Fruit fly (Drosophila melanogaster): ENCODE results near the gene CG33339.
A peak's percentile ranks its signal among the peaks of the same experiment; 100 is the strongest.

Gene CG33339

DNA sequence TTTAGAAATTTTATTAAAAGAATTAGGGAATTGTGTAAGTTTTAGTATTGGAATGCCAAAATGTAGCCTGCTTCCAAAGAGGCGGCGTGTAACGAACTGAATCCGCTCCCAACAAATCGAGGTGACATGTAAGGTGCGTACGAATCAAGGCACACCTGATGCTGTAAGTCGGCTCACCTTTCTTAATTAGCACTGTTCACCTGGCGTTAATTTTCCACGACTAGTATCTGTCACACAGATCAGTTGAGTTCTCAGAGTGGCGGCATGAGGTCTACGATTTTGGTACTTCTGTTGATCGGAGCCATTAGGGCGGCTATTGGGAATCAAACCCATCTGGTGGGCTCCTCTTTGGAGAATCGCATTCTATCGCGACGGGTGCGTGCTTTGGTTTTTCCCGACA is at the start of gene CG33339, which contains the start of gene CG5762:
TSS of gene CG33339 (plus strand) at position 265 of the 400 bp plus-strand sequence.
TSS of gene CG5762 (minus strand) at position 101 of the 400 bp plus-strand sequence.
- TF ChIP-seq CG8478 (optimal IDR thresholded peaks at IDR 0.05): no peak
- TF ChIP-seq CTCF (optimal IDR thresholded peaks at IDR 0.05): no peak

DNA sequence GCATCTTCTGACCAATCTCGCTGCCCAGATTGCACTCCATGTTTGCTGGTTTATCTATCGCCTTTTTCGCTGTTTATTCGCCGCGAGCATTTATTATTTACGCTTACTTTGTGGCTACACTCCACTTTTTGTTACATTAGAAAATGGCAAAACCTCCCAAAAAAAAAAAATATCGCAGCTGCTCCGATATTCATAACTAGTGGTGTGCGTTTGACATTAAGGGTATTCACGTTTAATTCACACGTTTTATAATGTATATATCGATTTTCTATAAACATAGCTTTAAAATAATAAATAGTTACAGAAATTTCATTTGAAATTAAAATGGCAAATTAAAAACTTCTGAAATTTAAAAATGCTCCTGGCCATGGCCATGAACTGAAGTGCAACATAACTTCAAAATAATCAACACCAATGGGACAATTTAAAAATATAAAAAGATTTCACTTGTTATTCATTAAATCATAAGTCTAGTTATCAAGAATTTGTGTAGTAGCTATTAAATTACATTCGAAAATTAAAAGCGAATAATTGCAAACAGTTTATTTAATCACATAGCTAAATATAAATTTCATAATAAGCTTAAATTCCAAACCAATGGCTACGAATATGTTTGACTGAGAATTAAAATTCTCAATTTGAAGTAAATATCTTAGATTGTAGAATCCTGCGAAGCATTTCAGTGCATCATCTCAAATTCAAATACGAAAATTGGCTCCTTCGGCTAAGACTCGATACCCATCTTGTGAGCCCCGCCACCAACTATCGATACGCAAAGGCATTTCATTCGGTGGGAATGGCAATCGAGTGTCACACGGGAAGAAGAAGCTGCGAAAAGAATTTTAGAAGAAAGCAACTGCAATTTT is 43.2 kb upstream of the CG33339 start, which contains the start of the genes Nab2 and BRWD3:
TSS of gene Nab2 (minus strand) at position 203 of the 866 bp plus-strand sequence.
TSS of gene BRWD3 (plus strand) at position 784 of the 866 bp plus-strand sequence.
- TF ChIP-seq CTCF (optimal IDR thresholded peaks at IDR 0.05) (no peak), CG8478 (optimal IDR thresholded peaks at IDR 0.05) (no peak)

DNA sequence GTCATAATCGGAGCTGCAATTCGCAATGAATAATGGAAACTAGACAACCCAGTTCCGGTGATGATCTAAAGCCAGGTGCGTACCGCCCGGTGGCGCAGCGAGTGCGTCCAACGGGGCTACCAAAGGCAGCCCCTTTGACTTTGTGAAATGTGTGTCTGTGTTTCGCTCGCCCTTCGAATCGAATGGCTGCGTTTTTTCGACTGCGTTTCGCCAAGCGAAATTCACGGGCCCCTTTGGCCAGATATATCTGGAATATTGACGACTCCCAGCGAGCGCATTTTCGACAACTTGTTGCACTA is 42.6 kb upstream of the CG33339 start:
- TF ChIP-seq CTCF (optimal IDR thresholded peaks at IDR 0.05) (no peak), CG8478 (optimal IDR thresholded peaks at IDR 0.05) (no peak)

DNA sequence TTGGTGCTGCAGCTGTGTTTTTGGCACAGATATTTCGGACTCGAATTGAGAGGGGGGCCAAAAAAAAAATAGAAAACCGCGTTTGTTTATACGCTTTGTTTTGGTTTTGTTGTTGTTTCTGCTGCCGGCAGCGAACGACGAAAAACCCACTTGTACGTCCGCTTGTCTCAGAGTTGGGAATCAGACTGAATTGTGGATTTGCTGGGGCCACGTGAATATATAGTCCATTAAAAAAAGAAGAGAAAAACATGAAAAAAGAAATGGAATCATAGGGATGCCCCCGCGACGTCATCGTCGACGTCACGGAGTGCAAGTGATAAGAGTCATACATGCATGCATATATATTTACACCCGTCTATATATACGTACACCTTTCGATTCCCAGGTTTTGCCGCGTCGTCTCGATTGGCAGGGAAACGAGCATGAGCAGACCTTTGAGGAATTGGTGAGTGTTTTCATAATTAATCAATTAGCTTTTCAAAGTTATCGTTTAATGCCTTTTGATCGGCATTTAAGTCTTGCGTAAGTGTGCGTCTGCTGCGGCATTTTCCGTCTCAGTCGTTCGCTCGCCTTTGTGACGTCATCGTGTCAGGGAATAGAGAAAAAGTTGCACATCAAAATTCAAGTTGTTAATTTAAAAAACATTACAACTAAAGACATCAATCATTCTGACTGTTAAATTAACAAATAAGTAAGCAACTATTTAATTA is 41.9 kb upstream of the CG33339 start:
- TF ChIP-seq CTCF (optimal IDR thresholded peaks at IDR 0.05) (no peak), CG8478 (optimal IDR thresholded peaks at IDR 0.05) (no peak)

DNA sequence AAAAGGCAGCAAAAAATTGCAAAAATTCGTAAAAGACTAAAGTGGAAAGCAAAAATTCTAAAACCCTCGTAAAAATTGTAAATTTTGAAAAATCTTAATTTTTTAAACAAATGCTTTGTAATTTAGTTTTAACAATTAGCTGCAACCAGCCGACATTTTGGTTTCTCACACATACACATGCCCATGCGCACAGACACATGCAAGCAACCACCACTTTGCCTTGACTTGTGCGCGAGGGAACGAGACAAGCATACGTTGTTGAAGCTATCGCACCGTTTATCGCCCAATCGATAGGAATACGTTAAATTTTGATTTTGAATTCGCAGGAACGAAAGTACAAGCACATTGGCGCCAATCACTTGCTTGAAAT is 41.3 kb upstream of the CG33339 start:
- TF ChIP-seq CTCF (optimal IDR thresholded peaks at IDR 0.05): no peak
- TF ChIP-seq CG8478 (optimal IDR thresholded peaks at IDR 0.05): no peak

DNA sequence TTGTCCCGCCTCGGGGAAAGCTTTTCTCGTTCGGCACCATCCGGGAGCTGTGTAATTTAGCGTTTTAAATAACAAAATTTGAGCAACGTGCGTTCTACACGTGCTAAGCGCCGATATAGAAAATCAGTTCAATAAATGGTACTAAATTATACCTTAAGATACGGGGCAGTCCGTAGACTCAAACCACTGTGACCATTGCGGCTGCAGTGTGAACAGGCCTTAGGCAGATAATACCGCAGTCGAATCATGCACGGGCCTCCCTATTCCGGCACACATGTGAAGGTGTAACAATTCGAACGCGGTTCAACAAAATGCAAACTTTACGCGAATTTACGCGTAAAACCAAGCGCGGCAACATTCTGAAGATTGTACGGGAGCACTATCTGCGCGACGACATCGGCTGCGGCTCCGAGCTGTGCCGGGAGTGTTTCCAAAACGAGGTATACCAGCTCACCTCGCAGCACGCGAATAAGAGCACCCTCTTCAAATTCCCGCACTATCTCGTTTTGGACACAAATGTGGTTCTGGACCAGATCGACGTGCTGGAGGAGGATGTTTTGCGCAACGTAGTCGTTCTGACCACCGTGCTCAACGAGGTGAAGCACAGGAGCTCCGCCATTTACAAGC is 28.4 kb upstream of the CG33339 start, which contains the start of the genes Rrp5 and Dis3:
TSS of gene Rrp5 (minus strand) at position 135 of the 627 bp plus-strand sequence.
TSS of gene Dis3 (plus strand) at position 252 of the 627 bp plus-strand sequence.
- TF ChIP-seq CG8478 (optimal IDR thresholded peaks at IDR 0.05) (no peak), CTCF (optimal IDR thresholded peaks at IDR 0.05) (peak; percentile 57 to 66)

DNA sequence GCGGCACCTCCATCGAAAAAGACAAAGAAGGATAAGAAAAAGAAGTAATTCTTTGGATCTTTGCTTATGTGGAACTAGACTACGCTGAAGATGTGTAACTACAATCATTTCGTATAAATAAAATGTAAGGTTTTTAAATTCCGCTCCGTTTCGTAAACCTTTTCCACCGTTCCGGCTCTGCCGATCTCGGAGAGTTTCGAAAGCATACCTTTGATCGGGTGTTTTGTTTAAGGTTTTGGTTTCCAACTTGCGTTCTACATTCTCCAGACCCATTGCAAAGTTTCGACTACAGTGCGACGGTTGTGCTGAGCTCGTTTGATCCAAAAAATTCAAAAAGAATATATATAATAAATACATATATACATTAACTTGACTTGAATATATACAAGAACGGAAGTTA is 25.0 kb upstream of the CG33339 start, which contains the start of gene CG6432:
TSS of gene CG6432 (plus strand) at position 301 of the 400 bp plus-strand sequence.
- TF ChIP-seq CTCF (optimal IDR thresholded peaks at IDR 0.05): no peak
- TF ChIP-seq CG8478 (optimal IDR thresholded peaks at IDR 0.05): no peak

DNA sequence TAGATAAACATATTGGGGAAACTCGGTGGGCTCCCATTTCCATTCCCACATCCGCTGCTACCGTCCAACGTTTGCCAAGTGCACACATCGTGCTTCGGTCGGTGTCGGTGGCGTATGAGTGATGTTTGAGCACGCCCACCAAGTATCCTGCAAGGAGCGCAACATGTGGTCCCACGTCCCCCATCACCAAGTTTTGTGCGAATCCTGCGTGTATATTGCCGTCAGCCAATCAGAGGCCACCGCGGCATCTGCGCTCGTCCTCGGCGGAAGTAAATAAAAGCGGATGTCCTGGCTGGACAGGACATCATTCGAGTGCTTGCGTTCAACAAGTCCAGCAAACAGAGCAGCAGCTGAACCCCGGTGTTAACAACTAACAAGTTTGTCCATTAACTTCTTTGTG is 20.4 kb upstream of the CG33339 start, which contains the start of gene Ms:
TSS of gene Ms (plus strand) at position 301 of the 400 bp plus-strand sequence.
- TF ChIP-seq CTCF (optimal IDR thresholded peaks at IDR 0.05) (no peak), CG8478 (optimal IDR thresholded peaks at IDR 0.05) (no peak)

DNA sequence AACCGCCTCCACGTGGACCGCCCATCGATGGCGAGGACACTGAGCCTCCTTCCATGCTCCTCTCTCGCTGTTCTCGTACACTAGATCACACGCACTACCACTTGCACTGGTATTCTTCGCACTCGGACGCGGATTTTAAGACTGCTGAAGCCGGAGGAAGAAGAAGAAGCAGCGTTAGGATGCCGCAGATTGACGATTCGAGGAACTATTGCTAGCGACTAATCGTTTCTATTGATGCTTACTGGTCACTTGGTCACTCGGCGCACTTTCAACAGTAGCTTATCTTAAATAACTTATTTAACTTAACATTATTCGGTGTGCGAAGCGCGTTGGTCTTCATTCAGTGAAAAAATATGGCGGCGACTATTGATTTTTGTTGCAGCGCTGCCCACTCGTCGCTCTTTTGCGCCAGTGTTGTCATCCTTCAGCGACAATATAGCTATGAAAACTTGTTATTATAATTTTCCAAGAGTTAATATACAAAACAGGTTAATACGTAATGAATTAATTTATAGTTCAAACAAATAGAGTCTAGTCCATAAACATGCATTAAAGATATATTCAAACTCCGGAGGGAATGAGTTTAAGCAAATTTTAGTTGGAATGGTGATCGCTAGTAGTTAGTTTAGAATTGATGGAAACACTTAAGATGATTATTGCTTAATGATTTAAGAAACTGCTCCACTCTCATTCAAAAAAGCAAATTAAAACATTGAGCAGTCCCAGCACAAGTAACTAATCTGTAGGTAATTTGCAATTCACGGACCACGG is 13.0 kb upstream of the CG33339 start, which contains the start of the genes CG5746 and CG6454:
TSS of gene CG5746 (minus strand) at position 372 of the 771 bp plus-strand sequence.
TSS of gene CG6454 (plus strand) at position 763 of the 771 bp plus-strand sequence.
- TF ChIP-seq CTCF (optimal IDR thresholded peaks at IDR 0.05): no peak
- TF ChIP-seq CG8478 (optimal IDR thresholded peaks at IDR 0.05): no peak

DNA sequence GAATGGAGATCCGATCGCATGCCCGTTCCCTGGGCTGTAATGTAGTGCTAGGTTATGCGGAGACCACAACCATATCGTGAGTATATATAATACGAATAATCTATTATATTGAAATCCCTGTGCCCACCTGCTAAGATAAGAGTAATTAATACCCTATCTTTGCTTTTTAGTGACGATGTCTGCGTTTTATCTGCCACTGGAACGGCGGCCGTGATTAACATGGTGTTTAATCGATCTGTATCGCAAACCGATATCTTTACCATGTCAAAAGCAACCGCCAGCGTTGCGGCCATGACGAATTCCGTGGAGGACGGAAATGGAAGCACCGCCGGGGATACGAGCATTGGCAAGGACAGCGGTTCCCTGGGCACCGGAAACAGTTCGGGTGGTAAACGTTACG is 8.2 kb upstream of the CG33339 start:
- TF ChIP-seq CG8478 (optimal IDR thresholded peaks at IDR 0.05): no peak
- no peak for TF ChIP-seq CTCF (optimal IDR thresholded peaks at IDR 0.05)

DNA sequence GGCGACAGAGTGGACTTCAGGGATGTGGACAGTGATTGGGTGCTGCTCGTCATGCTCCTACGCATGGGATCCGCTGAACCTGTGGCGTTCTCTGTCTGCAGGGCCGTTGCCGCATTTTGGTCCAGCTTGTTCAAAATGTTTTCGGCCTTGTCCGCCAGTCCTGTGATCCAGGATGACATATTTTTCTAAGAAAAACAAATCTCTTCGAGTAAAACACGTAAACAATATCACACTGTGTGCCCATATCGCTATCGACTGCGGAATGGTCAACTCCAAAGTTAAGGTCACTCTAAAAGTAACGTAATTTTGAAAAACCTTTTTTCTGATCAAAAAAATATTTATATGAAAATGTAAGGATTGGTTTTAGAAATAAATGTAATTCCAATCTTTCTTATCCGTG is 3.9 kb upstream of the CG33339 start, which contains the start of gene Golgin84:
TSS of gene Golgin84 (minus strand) at position 241 of the 400 bp plus-strand sequence.
- TF ChIP-seq CTCF (optimal IDR thresholded peaks at IDR 0.05) (no peak), CG8478 (optimal IDR thresholded peaks at IDR 0.05) (no peak)

DNA sequence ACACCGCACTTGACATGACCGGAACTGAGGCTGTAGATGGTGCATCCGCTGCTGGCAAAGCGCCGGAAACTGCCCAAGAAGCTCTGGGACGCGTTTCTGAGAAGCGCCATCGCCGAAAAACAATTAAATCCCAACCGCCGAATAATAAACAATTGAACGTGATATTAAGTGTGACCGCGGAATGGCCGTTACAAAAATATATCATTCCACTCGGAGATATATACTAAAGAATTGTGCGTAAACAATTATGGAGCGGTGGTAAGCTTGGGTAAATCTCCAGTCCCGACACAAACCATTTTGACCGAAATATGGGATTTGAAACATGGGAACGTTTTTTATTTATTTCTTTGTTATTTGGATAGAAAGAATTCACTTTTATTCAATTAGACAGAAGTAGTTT is 1.7 kb upstream of the CG33339 start, which contains the start of gene CG18528:
TSS of gene CG18528 (minus strand) at position 188 of the 400 bp plus-strand sequence.
- peak; percentile 16 to 64 for TF ChIP-seq CTCF (optimal IDR thresholded peaks at IDR 0.05)
- TF ChIP-seq CG8478 (optimal IDR thresholded peaks at IDR 0.05): no peak

DNA sequence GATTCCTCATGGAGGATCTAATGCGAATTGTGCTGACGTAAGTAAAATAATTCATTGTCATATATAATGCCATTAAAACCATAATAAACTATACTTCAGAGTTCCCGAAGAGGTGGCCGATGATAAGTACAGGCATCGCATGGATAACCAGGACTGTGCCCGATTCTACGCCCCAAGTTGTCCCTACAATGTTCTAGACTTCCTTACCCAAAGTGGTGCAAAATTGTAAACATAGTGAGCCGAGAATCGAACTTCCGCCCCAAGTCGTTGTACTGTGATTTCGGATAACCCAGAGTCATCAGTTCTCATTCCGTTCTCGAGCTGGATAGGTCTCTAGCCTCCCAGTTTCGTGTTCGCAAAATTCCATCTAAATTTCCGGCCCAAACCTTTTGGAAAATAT is 1.2 kb downstream of the CG33339 start, which contains the start of gene CG33340:
TSS of gene CG33340 (plus strand) at position 301 of the 400 bp plus-strand sequence.
- TF ChIP-seq CTCF (optimal IDR thresholded peaks at IDR 0.05) (no peak), CG8478 (optimal IDR thresholded peaks at IDR 0.05) (no peak)
